Fruit fly (Drosophila melanogaster): ENCODE data around the gene CG14770.
A peak's percentile ranks its signal among the peaks of the same experiment; 100 is the strongest.

Gene CG14770

DNA sequence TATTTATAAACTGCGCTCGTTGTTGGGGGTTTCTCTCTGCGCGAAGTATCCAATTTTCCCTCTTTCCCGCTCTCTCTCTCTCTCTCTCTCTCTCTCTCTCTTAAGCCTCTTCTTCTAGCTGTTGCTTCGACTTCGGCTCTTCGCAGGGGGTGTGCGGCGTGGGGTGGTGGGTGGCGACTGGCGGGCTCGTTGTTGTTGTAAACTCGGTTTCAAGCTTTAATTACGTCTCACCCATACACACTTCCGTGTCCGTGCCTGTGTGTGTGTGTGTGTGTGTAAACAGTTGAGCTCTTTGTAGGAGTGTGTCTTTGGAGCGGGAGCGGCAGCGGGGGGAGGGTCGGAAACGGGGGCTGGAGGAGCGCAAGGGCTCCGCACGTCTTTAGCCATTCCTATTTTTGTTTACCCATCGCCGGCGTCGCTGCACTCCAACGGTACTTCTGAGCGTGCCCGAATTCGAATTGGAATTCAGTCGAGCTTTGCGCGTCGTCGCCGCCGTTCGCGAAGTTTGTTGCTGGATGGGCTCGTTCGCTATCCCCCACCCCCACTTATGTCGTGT lies 19.2 kb downstream of the CG14770 start (continued):
- no peak for TF ChIP-seq Camta (GFP tag; optimal IDR thresholded peaks at IDR 0.05)
- no peak for TF ChIP-seq CG7745 (tag; optimal IDR thresholded peaks at IDR 0.05)
- no peak for TF ChIP-seq ind (GFP tag; optimal IDR thresholded peaks at IDR 0.05)
- no peak for TF ChIP-seq CG12659 (GFP tag; optimal IDR thresholded peaks at IDR 0.05)
- no peak for TF ChIP-seq ranshi (GFP tag; IDR thresholded peaks at IDR 0.05)
- peak; percentile 81 to 86 for TF ChIP-seq Trl (optimal IDR thresholded peaks at IDR 0.05)
- no peak for TF ChIP-seq Trl (GFP tag; optimal IDR thresholded peaks at IDR 0.05)
- no peak for TF ChIP-seq chif (GFP tag; optimal IDR thresholded peaks at IDR 0.05)
- TF ChIP-seq D19A (tag; optimal IDR thresholded peaks at IDR 0.05) = no peak
- no peak for TF ChIP-seq sob (GFP tag; IDR thresholded peaks at IDR 0.05)
- peak; percentile 3 for TF ChIP-seq CG6254 (GFP tag; optimal IDR thresholded peaks at IDR 0.05)
- TF ChIP-seq CG1647 (GFP tag; optimal IDR thresholded peaks at IDR 0.05) = no peak
- peak; percentile 86 for TF ChIP-seq sug (tag; optimal IDR thresholded peaks at IDR 0.05)
- no peak for TF ChIP-seq Atf6 (GFP tag; IDR thresholded peaks at IDR 0.05)
- TF ChIP-seq zfh1 (GFP tag; IDR thresholded peaks at IDR 0.05) = no peak
- TF ChIP-seq sr (GFP tag; IDR thresholded peaks at IDR 0.05) = no peak
- no peak for TF ChIP-seq HmgD (GFP tag; optimal IDR thresholded peaks at IDR 0.05)
- no peak for TF ChIP-seq gsb-n (tag; optimal IDR thresholded peaks at IDR 0.05)
- no peak for TF ChIP-seq trem (tag; optimal IDR thresholded peaks at IDR 0.05)
- TF ChIP-seq CG8089 (GFP tag; optimal IDR thresholded peaks at IDR 0.05) = no peak
- no peak for TF ChIP-seq CG11085 (GFP tag; IDR thresholded peaks at IDR 0.05)
- TF ChIP-seq CG17568 (GFP tag; optimal IDR thresholded peaks at IDR 0.05) = no peak
- TF ChIP-seq fru (optimal IDR thresholded peaks at IDR 0.05) = no peak
- TF ChIP-seq wek (GFP tag; optimal IDR thresholded peaks at IDR 0.05) = no peak
- no peak for TF ChIP-seq Optix (GFP tag; IDR thresholded peaks at IDR 0.05)
- TF ChIP-seq CG4360 (GFP tag; IDR thresholded peaks at IDR 0.05) = peak; percentile 78
- TF ChIP-seq ato (GFP tag; IDR thresholded peaks at IDR 0.05; ENCODE audit: partially characterized antibody) = no peak
- peak; percentile 52 for TF ChIP-seq kni (GFP tag; optimal IDR thresholded peaks at IDR 0.05)
- TF ChIP-seq CG17385 (GFP tag; optimal IDR thresholded peaks at IDR 0.05) = peak; percentile 73
- no peak for TF ChIP-seq CG11504 (tag; optimal IDR thresholded peaks at IDR 0.05)
- no peak for TF ChIP-seq CG2678 (tag; optimal IDR thresholded peaks at IDR 0.05)
- TF ChIP-seq CG10267 (tag; optimal IDR thresholded peaks at IDR 0.05) = no peak
- no peak for TF ChIP-seq CG18262 (tag; optimal IDR thresholded peaks at IDR 0.05)
- no peak for TF ChIP-seq Usf (GFP tag; optimal IDR thresholded peaks at IDR 0.05)
- TF ChIP-seq CG9876 (GFP tag; optimal IDR thresholded peaks at IDR 0.05) = no peak
- peak in 1 of 2 experiments; percentile 55 for TF ChIP-seq Eip74EF (GFP tag; optimal IDR thresholded peaks at IDR 0.05)
- no peak for TF ChIP-seq CG4854 (GFP tag; optimal IDR thresholded peaks at IDR 0.05)
- TF ChIP-seq CG10147 (GFP tag; optimal IDR thresholded peaks at IDR 0.05) = no peak
- no peak for TF ChIP-seq CG8478 (optimal IDR thresholded peaks at IDR 0.05)
- TF ChIP-seq h (optimal IDR thresholded peaks at IDR 0.05) = no peak
- peak; percentile 11 for TF ChIP-seq ATbp (GFP tag; optimal IDR thresholded peaks at IDR 0.05)
- no peak for TF ChIP-seq CG9727 (GFP tag; optimal IDR thresholded peaks at IDR 0.05)
- TF ChIP-seq H15 (GFP tag; IDR thresholded peaks at IDR 0.05) = no peak
- TF ChIP-seq ttk (GFP tag; IDR thresholded peaks at IDR 0.05) = no peak
- TF ChIP-seq dimm (GFP tag; IDR thresholded peaks at IDR 0.05) = no peak
- TF ChIP-seq abd-A (tag; optimal IDR thresholded peaks at IDR 0.05) = no peak
- TF ChIP-seq ash1 (GFP tag; optimal IDR thresholded peaks at IDR 0.05) = no peak
- no peak for TF ChIP-seq kay (GFP tag; optimal IDR thresholded peaks at IDR 0.05)
- TF ChIP-seq bbx (GFP tag; IDR thresholded peaks at IDR 0.05; ENCODE audit: partially characterized antibody) = no peak
- no peak for TF ChIP-seq lilli (GFP tag; optimal IDR thresholded peaks at IDR 0.05)
- no peak for TF ChIP-seq CG8944 (GFP tag; optimal IDR thresholded peaks at IDR 0.05)
- TF ChIP-seq zen2 (GFP tag; IDR thresholded peaks at IDR 0.05; ENCODE audit: partially characterized antibody) = no peak
